Fruit fly (Drosophila melanogaster): ENCODE measurements around the gene bcn92.
A peak's percentile ranks its signal among the peaks of the same experiment; 100 is the strongest.

Gene bcn92

DNA sequence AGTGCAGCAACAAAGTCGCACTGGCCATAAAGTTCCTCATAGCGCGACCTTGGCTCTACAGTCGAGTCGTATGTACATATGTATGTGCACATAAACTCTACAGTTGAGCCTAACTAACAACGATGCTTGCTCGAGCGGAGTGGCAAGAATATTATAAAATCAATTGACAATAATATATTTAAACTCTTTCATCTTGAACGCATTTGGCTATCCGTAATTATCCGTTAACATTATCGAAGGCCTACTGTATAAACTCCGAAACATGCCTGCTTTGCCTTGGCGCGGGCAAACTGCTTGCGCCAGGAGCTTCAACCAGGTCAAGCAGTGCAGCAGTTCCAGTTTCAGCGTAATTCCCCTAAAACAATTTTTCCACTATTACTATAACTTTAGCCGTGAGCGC is 40.8 kb downstream of the bcn92 start (continued):
- TF ChIP-seq btn (GFP tag; optimal IDR thresholded peaks at IDR 0.05) (no peak), fru (optimal IDR thresholded peaks at IDR 0.05) (no peak), Neu2 (GFP tag; optimal IDR thresholded peaks at IDR 0.05; ENCODE audit: borderline replicate concordance) (no peak), toy (GFP tag; IDR thresholded peaks at IDR 0.05) (no peak), ftz-f1 (GFP tag; optimal IDR thresholded peaks at IDR 0.05) (no peak), CG6689 (GFP tag; IDR thresholded peaks at IDR 0.05) (0 out of 2 replicates have a peak, but pooled peaks have one; percentile 21), dm (GFP tag; optimal IDR thresholded peaks at IDR 0.05) (no peak), Ada2b (GFP tag; IDR thresholded peaks at IDR 0.05) (no peak), Lpt (GFP tag; optimal IDR thresholded peaks at IDR 0.05) (no peak), CHES-1-like (GFP tag; optimal IDR thresholded peaks at IDR 0.05) (no peak), NC2β (GFP tag; optimal IDR thresholded peaks at IDR 0.05) (no peak), Dfd (GFP tag; optimal IDR thresholded peaks at IDR 0.05) (peak in 1 of 2 experiments; percentile 35), CG12104 (GFP tag; optimal IDR thresholded peaks at IDR 0.05) (no peak), Opbp (GFP tag; IDR thresholded peaks at IDR 0.05; ENCODE audit: partially characterized antibody) (no peak), CG10431 (GFP tag; optimal IDR thresholded peaks at IDR 0.05) (no peak), Med (GFP tag) (peak; percentile 66), CG2889 (GFP tag; IDR thresholded peaks at IDR 0.05) (no peak), CG30431 (GFP tag; optimal IDR thresholded peaks at IDR 0.05) (no peak), grau (tag; optimal IDR thresholded peaks at IDR 0.05) (peak; percentile 46), sug (tag; optimal IDR thresholded peaks at IDR 0.05) (no peak), Ravus (GFP tag; IDR thresholded peaks at IDR 0.05) (no peak), sens-2 (GFP tag; IDR thresholded peaks at IDR 0.05) (no peak), CG33557 (GFP tag; optimal IDR thresholded peaks at IDR 0.05) (no peak), Sry-δ (GFP tag; optimal IDR thresholded peaks at IDR 0.05) (no peak), crol (GFP tag; IDR thresholded peaks at IDR 0.05) (no peak), tio (GFP tag; optimal IDR thresholded peaks at IDR 0.05) (no peak), CG32772 (GFP tag; IDR thresholded peaks at IDR 0.05) (no peak), prd (optimal IDR thresholded peaks at IDR 0.05) (no peak), prd (GFP tag; IDR thresholded peaks at IDR 0.05) (no peak), grn (GFP tag; optimal IDR thresholded peaks at IDR 0.05) (no peak), CG42726 (GFP tag; IDR thresholded peaks at IDR 0.05; ENCODE audit: partially characterized antibody) (no peak), bowl (GFP tag; IDR thresholded peaks at IDR 0.05) (no peak), CG8388 (GFP tag; optimal IDR thresholded peaks at IDR 0.05) (no peak), bbx (GFP tag; IDR thresholded peaks at IDR 0.05; ENCODE audit: partially characterized antibody) (no peak), CG15696 (tag; optimal IDR thresholded peaks at IDR 0.05) (peak; percentile 24), CG31388 (GFP tag; optimal IDR thresholded peaks at IDR 0.05) (no peak), CG8290 (GFP tag; optimal IDR thresholded peaks at IDR 0.05) (peak; percentile 49), CG8290 (tag; optimal IDR thresholded peaks at IDR 0.05) (no peak), Xrp1 (GFP tag; IDR thresholded peaks at IDR 0.05) (peak; percentile 28; the same call in 1 of the 2 replicates), tin (GFP tag; optimal IDR thresholded peaks at IDR 0.05) (peak; percentile 9), CG31224 (GFP tag; IDR thresholded peaks at IDR 0.05) (no peak), seq (GFP tag; IDR thresholded peaks at IDR 0.05) (no peak), CG17361 (GFP tag; IDR thresholded peaks at IDR 0.05) (no peak), Camta (GFP tag; optimal IDR thresholded peaks at IDR 0.05) (no peak), CG9609 (GFP tag; optimal IDR thresholded peaks at IDR 0.05) (no peak), nom (GFP tag; optimal IDR thresholded peaks at IDR 0.05) (no peak), danr (GFP tag; IDR thresholded peaks at IDR 0.05) (no peak), dpn (GFP tag; optimal IDR thresholded peaks at IDR 0.05) (no peak), CG10979 (tag; optimal IDR thresholded peaks at IDR 0.05) (no peak), CG6175 (GFP tag; IDR thresholded peaks at IDR 0.05) (no peak), nau (GFP tag; optimal IDR thresholded peaks at IDR 0.05) (no peak), CG16815 (GFP tag; optimal IDR thresholded peaks at IDR 0.05) (no peak), CG7556 (GFP tag; optimal IDR thresholded peaks at IDR 0.05) (no peak), en (GFP tag; optimal IDR thresholded peaks at IDR 0.05) (no peak)

Data from whole organism, embryonic.